Worm (Caenorhabditis elegans): ENCODE results near the gene F13B6.3.

DNA sequence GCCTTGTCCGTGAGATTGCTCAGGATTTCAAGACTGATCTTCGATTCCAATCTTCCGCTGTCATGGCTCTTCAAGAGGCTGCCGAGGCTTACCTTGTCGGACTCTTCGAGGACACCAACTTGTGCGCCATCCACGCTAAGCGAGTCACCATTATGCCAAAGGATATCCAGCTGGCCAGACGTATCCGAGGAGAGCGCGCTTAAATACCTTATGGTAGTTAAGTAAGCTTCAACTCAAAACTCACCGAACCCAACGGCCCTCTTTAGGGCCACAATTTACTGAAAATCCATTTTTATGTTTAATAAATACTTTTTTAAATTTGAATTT is 22.7 kb upstream of the F13B6.3 start:
- TF ChIP-seq ZK546.5 (tag; optimal IDR thresholded peaks at IDR 0.05) (no peak), skn-1 (tag; optimal IDR thresholded peaks at IDR 0.05) (no peak), ceh-16 (tag; optimal IDR thresholded peaks at IDR 0.05) (no peak), lin-13 (GFP tag; optimal IDR thresholded peaks at IDR 0.05) (no peak), nhr-12 (tag; optimal IDR thresholded peaks at IDR 0.05) (no peak), ztf-11 (tag; optimal IDR thresholded peaks at IDR 0.05) (no peak), peb-1 (tag; optimal IDR thresholded peaks at IDR 0.05) (no peak), ceh-82 (tag; optimal IDR thresholded peaks at IDR 0.05) (no peak), nhr-129 (tag; optimal IDR thresholded peaks at IDR 0.05) (no peak), unc-39 (tag; optimal IDR thresholded peaks at IDR 0.05) (no peak), fos-1 (tag; optimal IDR thresholded peaks at IDR 0.05) (no peak), unc-62 (GFP tag; optimal IDR thresholded peaks at IDR 0.05) (no peak), lin-39 (tag; optimal IDR thresholded peaks at IDR 0.05) (no peak), nhr-11 (tag; optimal IDR thresholded peaks at IDR 0.05) (no peak)

Measured in whole organism, L2 larva.